Worm (Caenorhabditis elegans) whole organism, L3 larva: ENCODE results near the gene F23B12.1.
A peak's percentile ranks its signal among the peaks of the same experiment; 100 is the strongest.

Experiments
- R02D3.7 ChIP-seq: fragments of 150-350 bp; optimal IDR thresholded peaks from 2 replicates; lab custom pipeline; 2014; ENCODE audit warnings: missing biosample characterization, missing genetic modification characterization
- aly-2 ChIP-seq: fragments of 150-350 bp; optimal IDR thresholded peaks from 2 replicates; lab custom pipeline; 2014; ENCODE audit warnings: missing biosample characterization, missing genetic modification characterization
- ama-1 ChIP-seq: fragments of 150-350 bp; optimal IDR thresholded peaks from 2 replicates; lab custom pipeline; 2018
- ceh-16 ChIP-seq: sonication (generic microtip); optimal IDR thresholded peaks from 2 replicates; lab custom pipeline; 2017; ENCODE audit warnings: missing biosample characterization, missing genetic modification characterization
- daf-12 ChIP-seq: fragments of 150-350 bp; optimal IDR thresholded peaks from 2 replicates; lab custom pipeline; 2014; ENCODE audit warnings: missing biosample characterization, missing genetic modification reagents, missing genetic modification characterization
- elt-2 ChIP-seq: sonication (generic microtip); optimal IDR thresholded peaks from 2 replicates; lab custom pipeline; 2016; ENCODE audit warnings: missing genetic modification reagents, mild to moderate bottlenecking, missing genetic modification characterization, missing compliant biosample characterization
- elt-3 ChIP-seq, 3 experiments: fragments of 150-350 bp in 1 of 3; sonication (generic microtip) in 2 of 3; optimal IDR thresholded peaks; 2 replicates in 2 of 3; 4 replicates in 1 of 3; lab custom pipeline; 2014 to 2017; ENCODE audit warnings: missing biosample characterization in 3 of 3, missing genetic modification characterization in 3 of 3
- fkh-10 ChIP-seq: sonication (generic microtip); optimal IDR thresholded peaks from 2 replicates; lab custom pipeline; 2017; ENCODE audit warnings: missing biosample characterization, missing genetic modification reagents, missing genetic modification characterization
- fkh-2 ChIP-seq: fragments of 150-350 bp; optimal IDR thresholded peaks from 2 replicates; lab custom pipeline; 2014; ENCODE audit warnings: missing biosample characterization, missing genetic modification reagents, missing genetic modification characterization
- fos-1 ChIP-seq: fragments of 150-350 bp; optimal IDR thresholded peaks from 2 replicates; lab custom pipeline; 2014; ENCODE audit warnings: missing biosample characterization, missing genetic modification characterization
- hmg-11 ChIP-seq: sonication (generic microtip); optimal IDR thresholded peaks from 2 replicates; lab custom pipeline; 2016; ENCODE audit warnings: missing genetic modification characterization, missing compliant biosample characterization
- jun-1 ChIP-seq: fragments of 150-350 bp; optimal IDR thresholded peaks from 2 replicates; lab custom pipeline; 2014; ENCODE audit warnings: missing biosample characterization, missing genetic modification reagents, missing genetic modification characterization
- lin-15B ChIP-seq: fragments of 150-350 bp; optimal IDR thresholded peaks from 2 replicates; lab custom pipeline; 2014; ENCODE audit warnings: missing biosample characterization, missing genetic modification characterization
- lin-39 ChIP-seq: fragments of 150-350 bp; optimal IDR thresholded peaks from 2 replicates; lab custom pipeline; 2018; ENCODE audit warnings: missing biosample characterization, missing genetic modification reagents, missing genetic modification characterization
- mdl-1 ChIP-seq: fragments of 150-350 bp; optimal IDR thresholded peaks from 2 replicates; lab custom pipeline; 2014; ENCODE audit warnings: missing biosample characterization, missing genetic modification characterization
- mml-1 ChIP-seq: fragments of 150-350 bp; sonication (generic microtip); optimal IDR thresholded peaks from 3 replicates; lab custom pipeline; 2014; ENCODE audit warnings: missing biosample characterization, missing genetic modification characterization
- nhr-11 ChIP-seq: fragments of 150-350 bp; optimal IDR thresholded peaks from 2 replicates; lab custom pipeline; 2014; ENCODE audit warnings: missing biosample characterization, missing genetic modification characterization
- nhr-12 ChIP-seq: fragments of 150-350 bp; optimal IDR thresholded peaks from 2 replicates; lab custom pipeline; 2014; ENCODE audit warnings: missing biosample characterization, missing genetic modification characterization
- nhr-237 ChIP-seq: fragments of 150-350 bp; optimal IDR thresholded peaks from 2 replicates; lab custom pipeline; 2014; ENCODE audit warnings: missing biosample characterization, missing genetic modification characterization
- nhr-25 ChIP-seq: sonication (generic microtip); optimal IDR thresholded peaks from 2 replicates; lab custom pipeline; 2017; ENCODE audit warnings: missing biosample characterization, missing genetic modification characterization
- nhr-28 ChIP-seq: fragments of 150-350 bp; optimal IDR thresholded peaks from 2 replicates; lab custom pipeline; 2014; ENCODE audit warnings: missing biosample characterization, missing genetic modification characterization
- nhr-43 ChIP-seq: sonication (generic microtip); optimal IDR thresholded peaks from 2 replicates; lab custom pipeline; 2016; ENCODE audit warnings: mild to moderate bottlenecking, missing genetic modification characterization, missing compliant biosample characterization; ENCODE audit not compliant: poor library complexity, severe bottlenecking
- nhr-67 ChIP-seq: fragments of 150-350 bp; optimal IDR thresholded peaks from 2 replicates; lab custom pipeline; 2014; ENCODE audit warnings: missing biosample characterization, missing genetic modification characterization
- nhr-77 ChIP-seq: fragments of 150-350 bp; optimal IDR thresholded peaks from 2 replicates; lab custom pipeline; 2014; ENCODE audit warnings: missing biosample characterization, missing genetic modification characterization
- pha-4 ChIP-seq: fragments of 150-350 bp; optimal IDR thresholded peaks from 2 replicates; lab custom pipeline; 2014; ENCODE audit warnings: missing biosample characterization, missing genetic modification reagents, missing genetic modification characterization
- pqm-1 ChIP-seq: fragments of 150-350 bp; optimal IDR thresholded peaks from 2 replicates; lab custom pipeline; 2017; ENCODE audit warnings: missing biosample characterization, missing genetic modification characterization, inconsistent platforms
- sea-2 ChIP-seq: fragments of 150-350 bp; sonication (generic microtip); optimal IDR thresholded peaks from 4 replicates; lab custom pipeline; 2014; ENCODE audit warnings: missing biosample characterization, missing genetic modification reagents, missing genetic modification characterization
- skn-1 ChIP-seq: fragments of 150-350 bp; optimal IDR thresholded peaks from 2 replicates; lab custom pipeline; 2014; ENCODE audit warnings: missing biosample characterization, missing genetic modification characterization
- snpc-4 ChIP-seq: fragments of 150-350 bp; optimal IDR thresholded peaks from 2 replicates; lab custom pipeline; 2014; ENCODE audit warnings: missing biosample characterization, missing genetic modification characterization
- tbx-2 ChIP-seq: sonication (generic microtip); optimal IDR thresholded peaks from 2 replicates; lab custom pipeline; 2016; ENCODE audit warnings: mild to moderate bottlenecking, missing genetic modification characterization, missing compliant biosample characterization
- unc-62 ChIP-seq: fragments of 150-350 bp; sonication (generic microtip); optimal IDR thresholded peaks from 4 replicates; lab custom pipeline; 2014; ENCODE audit warnings: missing biosample characterization, missing genetic modification reagents, missing genetic modification characterization
- zag-1 ChIP-seq: fragments of 150-350 bp; optimal IDR thresholded peaks from 2 replicates; lab custom pipeline; 2014; ENCODE audit warnings: missing biosample characterization, missing genetic modification characterization

F23B12.1 gene

DNA sequence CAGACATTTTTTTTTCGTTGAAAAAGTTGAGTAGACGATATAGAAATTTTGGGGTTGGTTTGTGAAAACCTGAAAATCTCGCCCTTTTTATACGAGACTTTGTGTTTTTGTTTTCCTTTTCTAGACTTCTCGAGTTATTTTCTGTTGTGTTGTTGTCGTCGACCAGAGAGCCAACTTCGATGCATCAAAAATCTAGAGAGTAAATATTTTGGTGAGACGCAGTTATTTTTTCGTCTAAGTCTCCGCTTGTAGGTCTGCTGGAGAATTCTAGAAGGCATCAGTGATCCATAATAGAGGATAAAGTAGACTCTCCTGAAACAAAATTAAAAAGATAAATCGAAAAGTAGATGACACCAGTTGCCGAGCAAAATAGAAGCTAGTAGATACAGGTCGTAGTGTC lies 35.4 kb downstream of the F23B12.1 start, which contains the start of gene F08H9.4:
TSS of gene F08H9.4 (minus strand) at position 61 of the 400 bp plus-strand sequence.
- TF ChIP-seq hmg-11 (tag; lab: Kevin White, UChicago): no peak

DNA sequence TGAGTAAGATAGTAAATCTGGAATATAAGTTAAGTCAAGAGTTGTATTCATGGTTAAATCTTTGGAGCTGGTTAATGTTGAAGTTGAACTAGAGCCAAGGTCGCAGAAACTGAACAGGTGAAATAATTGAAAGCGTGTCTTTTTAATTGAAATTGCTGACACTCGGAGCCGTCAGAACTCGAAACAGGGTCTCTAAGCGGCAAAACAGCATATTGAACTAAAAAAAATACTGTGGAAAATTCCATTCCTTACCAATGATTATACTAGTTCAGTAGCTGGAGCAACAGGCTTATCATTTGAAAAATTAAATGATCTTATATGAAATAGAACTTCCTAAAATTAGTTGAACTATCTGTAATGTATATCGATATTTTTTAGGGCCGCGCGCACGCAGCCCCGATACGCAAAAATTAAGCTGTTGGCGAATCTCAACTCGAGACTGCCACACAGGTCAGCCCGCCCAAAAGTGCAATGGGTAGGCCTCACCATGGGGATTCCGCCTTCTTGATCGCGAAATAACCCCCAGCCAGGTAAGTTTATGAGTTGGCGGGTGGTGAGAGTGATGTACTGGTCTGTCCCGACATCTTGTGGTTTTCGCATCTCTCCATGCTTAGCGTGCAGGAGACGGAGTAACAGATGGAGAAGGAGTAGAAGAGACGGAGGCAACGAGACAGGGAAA lies 39.4 kb downstream of the F23B12.1 start, which contains the start of gene srz-97:
TSS of gene srz-97 (minus strand) at position 51 of the 679 bp plus-strand sequence.
- TF ChIP-seq unc-62 (GFP tag; lab: Kevin White, UChicago) (no peak), elt-2 (tag; lab: Kevin White, UChicago) (peak; percentile 47), nhr-43 (tag; lab: Kevin White, UChicago) (peak; percentile 34), nhr-77 (tag; lab: Kevin White, UChicago) (peak; percentile 42), nhr-25 (tag; lab: Kevin White, UChicago) (peak; percentile 54), pqm-1 (tag; lab: Kevin White, UChicago) (peak; percentile 54), nhr-11 (tag; lab: Kevin White, UChicago) (no peak), ama-1 (no peak), aly-2 (no peak), snpc-4 (tag; lab: Kevin White, UChicago) (peak; percentile 97), R02D3.7 (tag; lab: Kevin White, UChicago) (peak; percentile 36)

ce11 chrV:14468931-14469330 lies 40.0 kb downstream of the F23B12.1 start, which contains the start of gene clec-57:
TSS of gene clec-57 (plus strand) at chrV:14469231.
- TF ChIP-seq skn-1 (tag; lab: Kevin White, UChicago) (no peak), daf-12 (tag; lab: Kevin White, UChicago) (no peak), nhr-28 (no peak), R02D3.7 (tag; lab: Kevin White, UChicago) (no peak), jun-1 (tag; lab: Kevin White, UChicago) (no peak), zag-1 (tag; lab: Kevin White, UChicago) (no peak), nhr-67 (tag; lab: Kevin White, UChicago) (no peak), lin-39 (tag; lab: Kevin White, UChicago) (no peak), tbx-2 (no peak), mdl-1 (tag; lab: Kevin White, UChicago) (no peak), pha-4 (no peak), hmg-11 (tag; lab: Kevin White, UChicago) (no peak), ceh-16 (no peak), lin-15B (tag; lab: Kevin White, UChicago) (no peak)
- TF ChIP-seq, all 47 proteins: peak for 0

DNA sequence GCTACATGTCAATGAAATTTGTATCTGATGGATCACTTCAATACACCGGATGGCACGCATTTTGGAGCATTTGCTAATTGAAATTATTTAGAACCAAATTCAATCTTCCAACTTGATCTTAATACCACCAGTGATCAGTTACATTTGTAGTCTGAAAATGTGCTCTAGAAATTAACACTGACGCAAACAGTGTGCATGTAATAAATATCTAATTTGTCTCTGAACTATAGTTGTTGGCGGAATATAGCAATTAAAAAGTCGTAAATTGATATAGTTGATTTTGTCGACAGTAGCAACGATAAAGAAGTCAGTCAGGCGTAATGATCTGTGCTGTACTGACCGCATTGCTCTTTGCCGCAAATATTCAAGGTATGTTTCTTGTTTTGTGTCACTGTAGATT lies 43.3 kb downstream of the F23B12.1 start, which contains the start of gene clec-227:
TSS of gene clec-227 (plus strand) at position 301 of the 400 bp plus-strand sequence.
- TF ChIP-seq mml-1 (tag; lab: Kevin White, UChicago) (no peak), nhr-237 (tag; lab: Kevin White, UChicago) (no peak), nhr-43 (tag; lab: Kevin White, UChicago) (no peak), ama-1 (no peak), sea-2 (GFP tag; lab: Kevin White, UChicago) (no peak), zag-1 (tag; lab: Kevin White, UChicago) (no peak), aly-2 (no peak), nhr-77 (tag; lab: Kevin White, UChicago) (no peak), tbx-2 (no peak), nhr-12 (tag; lab: Kevin White, UChicago) (no peak)
- TF ChIP-seq, all 47 proteins: peak for 0

ce11 chrV:14474099-14474498 lies 45.1 kb downstream of the F23B12.1 start, which contains the start of gene clec-56:
TSS of gene clec-56 (plus strand) at chrV:14474399.
- TF ChIP-seq nhr-67 (tag; lab: Kevin White, UChicago): no peak
- peak; percentile 5 for TF ChIP-seq pqm-1 (tag; lab: Kevin White, UChicago)
- TF ChIP-seq tbx-2: no peak
- TF ChIP-seq unc-62 (GFP tag; lab: Kevin White, UChicago): no peak
- TF ChIP-seq jun-1 (tag; lab: Kevin White, UChicago): no peak
- TF ChIP-seq fkh-10 (GFP tag; lab: Kevin White, UChicago): no peak
- no peak for TF ChIP-seq zag-1 (tag; lab: Kevin White, UChicago)
- TF ChIP-seq elt-2 (tag; lab: Kevin White, UChicago): peak; percentile 38
- TF ChIP-seq lin-15B (tag; lab: Kevin White, UChicago): no peak
- no peak for TF ChIP-seq hmg-11 (tag; lab: Kevin White, UChicago)
- TF ChIP-seq fkh-2: no peak
- TF ChIP-seq R02D3.7 (tag; lab: Kevin White, UChicago): no peak
- no peak for TF ChIP-seq ama-1
- TF ChIP-seq elt-3 (tag; optimal IDR thresholded peaks at IDR 0.05; lab: Kevin White, UChicago): no peak
- TF ChIP-seq fos-1 (tag; lab: Kevin White, UChicago): no peak
